Worm (Caenorhabditis elegans) whole organism, late embryonic: ENCODE measurements around the gene mec-12.

Source experiments
- C08G9.2 ChIP-seq: sonication (generic microtip); optimal IDR thresholded peaks from 2 replicates; lab custom pipeline; 2016; ENCODE audit warnings: mild to moderate bottlenecking, missing genetic modification characterization, moderate library complexity, missing compliant biosample characterization
- C38D4.7 ChIP-seq: fragments of 200-800 bp; sonication (Bioruptor generic); optimal IDR thresholded peaks from 2 replicates; lab custom pipeline; 2018; ENCODE audit warnings: mild to moderate bottlenecking, missing genetic modification characterization, moderate library complexity, missing compliant biosample characterization
- K02D7.2 ChIP-seq: sonication (generic microtip); optimal IDR thresholded peaks from 2 replicates; lab custom pipeline; 2017; ENCODE audit warnings: mild to moderate bottlenecking, missing genetic modification characterization, missing compliant biosample characterization
- T23F11.4 ChIP-seq: fragments of 200-800 bp; sonication (Bioruptor generic); optimal IDR thresholded peaks from 2 replicates; lab custom pipeline; 2018; ENCODE audit warnings: mild to moderate bottlenecking, missing genetic modification characterization, missing compliant biosample characterization
- Y22D7AL.16 ChIP-seq: sonication (generic microtip); optimal IDR thresholded peaks from 2 replicates; lab custom pipeline; 2016; ENCODE audit warnings: missing genetic modification characterization, missing compliant biosample characterization
- ceh-2 ChIP-seq: sonication (generic microtip); optimal IDR thresholded peaks from 2 replicates; lab custom pipeline; 2016; ENCODE audit warnings: missing genotype, missing genetic modification characterization, missing compliant biosample characterization
- ceh-22 ChIP-seq: sonication (generic microtip); optimal IDR thresholded peaks from 2 replicates; lab custom pipeline; 2017; ENCODE audit warnings: missing biosample characterization, missing genetic modification characterization
- ceh-24 ChIP-seq: sonication (generic microtip); optimal IDR thresholded peaks from 2 replicates; lab custom pipeline; 2016; ENCODE audit warnings: mild to moderate bottlenecking, missing genetic modification characterization, missing compliant biosample characterization
- ceh-30 ChIP-seq: fragments of 150-350 bp; optimal IDR thresholded peaks from 2 replicates; lab custom pipeline; 2014; ENCODE audit warnings: missing biosample characterization, missing genetic modification characterization
- ceh-34 ChIP-seq: sonication (generic microtip); optimal IDR thresholded peaks from 2 replicates; lab custom pipeline; 2016; ENCODE audit warnings: mild to moderate bottlenecking, missing genetic modification characterization, missing compliant biosample characterization
- ceh-45 ChIP-seq: fragments of 200-800 bp; sonication (Bioruptor generic); IDR thresholded peaks from 2 replicates; pipeline ENCODE4 v1.3.6; 2022; ENCODE audit warnings: missing genetic modification reagents, missing genetic modification characterization, missing compliant biosample characterization
- ceh-48 ChIP-seq: sonication (generic microtip); optimal IDR thresholded peaks from 2 replicates; lab custom pipeline; 2016; ENCODE audit warnings: missing genetic modification characterization, inconsistent platforms, missing compliant biosample characterization
- ceh-6 ChIP-seq: fragments of 200-800 bp; sonication (Bioruptor generic); optimal IDR thresholded peaks from 2 replicates; lab custom pipeline; 2018; ENCODE audit warnings: mild to moderate bottlenecking, missing genetic modification characterization, missing compliant biosample characterization
- ceh-9 ChIP-seq: sonication (generic microtip); optimal IDR thresholded peaks from 2 replicates; lab custom pipeline; 2016; ENCODE audit warnings: mild to moderate bottlenecking, missing genetic modification characterization, inconsistent platforms, missing compliant biosample characterization
- che-1 ChIP-seq: sonication (generic microtip); optimal IDR thresholded peaks from 2 replicates; lab custom pipeline; 2016; ENCODE audit warnings: mild to moderate bottlenecking, missing genetic modification characterization, missing compliant biosample characterization
- dve-1 ChIP-seq: sonication (generic microtip); optimal IDR thresholded peaks from 2 replicates; lab custom pipeline; 2017; ENCODE audit warnings: antibody characterized with exemption, mild to moderate bottlenecking, missing genetic modification characterization, missing compliant biosample characterization
- elt-2 ChIP-seq: sonication (generic microtip); optimal IDR thresholded peaks from 2 replicates; lab custom pipeline; 2016; ENCODE audit warnings: missing genetic modification reagents, missing genetic modification characterization, missing compliant biosample characterization
- elt-4 ChIP-seq: sonication (generic microtip); optimal IDR thresholded peaks from 2 replicates; lab custom pipeline; 2016; ENCODE audit warnings: missing genetic modification characterization, missing compliant biosample characterization
- eyg-1 ChIP-seq: sonication (generic microtip); optimal IDR thresholded peaks from 2 replicates; lab custom pipeline; 2016; ENCODE audit warnings: missing genotype, missing genetic modification characterization, missing compliant biosample characterization
- fkh-10 ChIP-seq: fragments of 150-350 bp; optimal IDR thresholded peaks from 2 replicates; lab custom pipeline; 2014; ENCODE audit warnings: missing biosample characterization, missing genetic modification reagents, missing genetic modification characterization
- fkh-6 ChIP-seq: sonication (generic microtip); optimal IDR thresholded peaks from 2 replicates; lab custom pipeline; 2016; ENCODE audit warnings: missing genetic modification characterization, missing compliant biosample characterization
- gmeb-2 ChIP-seq: sonication (generic microtip); optimal IDR thresholded peaks from 2 replicates; lab custom pipeline; 2016; ENCODE audit warnings: missing genetic modification characterization, inconsistent platforms, missing compliant biosample characterization
- hlh-8 ChIP-seq: sonication (generic microtip); optimal IDR thresholded peaks from 2 replicates; lab custom pipeline; 2016; ENCODE audit warnings: missing genotype, missing genetic modification characterization, missing compliant biosample characterization
- lim-6 ChIP-seq: sonication (generic microtip); optimal IDR thresholded peaks from 2 replicates; lab custom pipeline; 2016; ENCODE audit warnings: missing genetic modification characterization, missing compliant biosample characterization
- mec-3 ChIP-seq: sonication (generic microtip); optimal IDR thresholded peaks from 2 replicates; lab custom pipeline; 2016; ENCODE audit warnings: borderline replicate concordance, missing genetic modification characterization, missing compliant biosample characterization
- nfya-1 ChIP-seq: sonication (generic microtip); optimal IDR thresholded peaks from 2 replicates; lab custom pipeline; 2017; ENCODE audit warnings: missing genetic modification characterization, mild to moderate bottlenecking, missing compliant biosample characterization, antibody characterized with exemption, moderate library complexity
- nhr-232 ChIP-seq: sonication (generic microtip); optimal IDR thresholded peaks from 2 replicates; lab custom pipeline; 2016; ENCODE audit warnings: missing genetic modification characterization, missing compliant biosample characterization
- npax-4 ChIP-seq: sonication (generic microtip); optimal IDR thresholded peaks from 2 replicates; lab custom pipeline; 2016; ENCODE audit warnings: missing genetic modification characterization, missing compliant biosample characterization
- odd-2 ChIP-seq: sonication (generic microtip); optimal IDR thresholded peaks from 2 replicates; lab custom pipeline; 2017; ENCODE audit warnings: antibody characterized with exemption, mild to moderate bottlenecking, missing genetic modification characterization, missing compliant biosample characterization
- pag-3 ChIP-seq: sonication (generic microtip); optimal IDR thresholded peaks from 2 replicates; lab custom pipeline; 2016; ENCODE audit warnings: missing compliant biosample characterization, missing genetic modification characterization, borderline replicate concordance
- pax-1 ChIP-seq: fragments of 150-350 bp; optimal IDR thresholded peaks from 2 replicates; lab custom pipeline; 2014; ENCODE audit warnings: missing biosample characterization, missing genetic modification characterization
- pha-2 ChIP-seq: sonication (generic microtip); optimal IDR thresholded peaks from 2 replicates; lab custom pipeline; 2017; ENCODE audit warnings: mild to moderate bottlenecking, missing genetic modification characterization, missing compliant biosample characterization
- pqm-1 ChIP-seq: sonication (generic microtip); optimal IDR thresholded peaks from 2 replicates; lab custom pipeline; 2016; ENCODE audit warnings: missing genetic modification characterization, missing compliant biosample characterization
- ref-2 ChIP-seq: sonication (generic microtip); optimal IDR thresholded peaks from 2 replicates; lab custom pipeline; 2016; ENCODE audit warnings: missing genetic modification characterization, missing compliant biosample characterization
- syd-9 ChIP-seq: sonication (generic microtip); optimal IDR thresholded peaks from 2 replicates; lab custom pipeline; 2016; ENCODE audit warnings: mild to moderate bottlenecking, missing genetic modification characterization, moderate library complexity, missing compliant biosample characterization
- tbx-2 ChIP-seq: sonication (generic microtip); optimal IDR thresholded peaks from 2 replicates; lab custom pipeline; 2016; ENCODE audit warnings: missing genetic modification characterization, missing compliant biosample characterization
- tbx-7 ChIP-seq: sonication (generic microtip); optimal IDR thresholded peaks from 2 replicates; lab custom pipeline; 2016; ENCODE audit warnings: missing genotype, missing genetic modification characterization, missing compliant biosample characterization
- unc-42 ChIP-seq: sonication (generic microtip); optimal IDR thresholded peaks from 2 replicates; lab custom pipeline; 2016; ENCODE audit warnings: missing genotype, missing genetic modification characterization, missing compliant biosample characterization
- unc-55 ChIP-seq: sonication (generic microtip); optimal IDR thresholded peaks from 2 replicates; lab custom pipeline; 2017; ENCODE audit warnings: missing biosample characterization, missing genetic modification reagents, missing genetic modification characterization

The mec-12 gene

ce11 chrIII:3129036-3129435 is 10.0 kb downstream of the mec-12 start, which contains the start of gene Y53G8B.1:
Gene Y53G8B.1, plus strand, starts transcription at chrIII:3129277.
- TF ChIP-seq elt-2 (tag; lab: Kevin White, UChicago) (peak; percentile 2), eyg-1 (tag; lab: Kevin White, UChicago) (no peak)

ce11 chrIII:3127613-3128012 is 11.4 kb downstream of the mec-12 start:
- no peak for TF ChIP-seq fkh-10 (GFP tag; lab: Kevin White, UChicago)
- no peak for TF ChIP-seq nhr-232 (tag; lab: Kevin White, UChicago)
- TF ChIP-seq nfya-1 = peak; percentile 14
- no peak for TF ChIP-seq K02D7.2 (tag; lab: Kevin White, UChicago)
- TF ChIP-seq lim-6 (tag; lab: Kevin White, UChicago) = no peak
- TF ChIP-seq unc-42 (tag; lab: Kevin White, UChicago) = no peak
- TF ChIP-seq Y22D7AL.16 (tag; lab: Kevin White, UChicago) = no peak
- TF ChIP-seq tbx-2 (tag; lab: Kevin White, UChicago) = peak; percentile 2
- no peak for TF ChIP-seq pax-1 (tag; lab: Kevin White, UChicago)
- TF ChIP-seq tbx-7 (tag; lab: Kevin White, UChicago) = no peak
- TF ChIP-seq ceh-45 (GFP tag; lab: Robert Waterston, UW) = no peak
- TF ChIP-seq pag-3 (tag; lab: Kevin White, UChicago) = no peak
- TF ChIP-seq pqm-1 (tag; lab: Kevin White, UChicago) = no peak
- no peak for TF ChIP-seq pha-2 (tag; lab: Kevin White, UChicago)
- TF ChIP-seq gmeb-2 = no peak
- no peak for TF ChIP-seq ceh-6
- TF ChIP-seq che-1 (tag; lab: Kevin White, UChicago) = no peak

- TF ChIP-seq fkh-6 (tag; lab: Kevin White, UChicago) = no peak
- TF ChIP-seq gmeb-2 = no peak
- no peak for TF ChIP-seq ceh-34 (tag; lab: Kevin White, UChicago)
- TF ChIP-seq ceh-24 (tag; lab: Kevin White, UChicago) = no peak
- no peak for TF ChIP-seq odd-2 (tag; lab: Kevin White, UChicago)
- TF ChIP-seq lim-6 (tag; lab: Kevin White, UChicago) = no peak
- no peak for TF ChIP-seq ceh-6
- no peak for TF ChIP-seq hlh-8 (tag; lab: Kevin White, UChicago)
- no peak for TF ChIP-seq npax-4 (tag; lab: Kevin White, UChicago)
- TF ChIP-seq ceh-45 (GFP tag; lab: Robert Waterston, UW) = no peak
Observed at ce11 chrIII:3127074-3127596, 11.9 kb downstream of the mec-12 start, which contains the start of gene nipa-1. Gene nipa-1, minus strand, starts transcription at chrIII:3127124.

ce11 chrIII:3124209-3124786 is 14.7 kb downstream of the mec-12 start:
- TF ChIP-seq gmeb-2 (no peak), ceh-9 (tag; lab: Kevin White, UChicago) (no peak), pha-2 (tag; lab: Kevin White, UChicago) (no peak), nfya-1 (peak; percentile 72), ceh-2 (tag; lab: Kevin White, UChicago) (no peak), fkh-10 (GFP tag; lab: Kevin White, UChicago) (no peak)

ce11 chrIII:3119972-3120371 is 19.1 kb downstream of the mec-12 start:
- TF ChIP-seq elt-4 = no peak
- TF ChIP-seq syd-9 = no peak
- no peak for TF ChIP-seq T23F11.4 (GFP tag; lab: Kevin White, UChicago)
- no peak for TF ChIP-seq ceh-9 (tag; lab: Kevin White, UChicago)
- no peak for TF ChIP-seq C38D4.7 (GFP tag; lab: Kevin White, UChicago)
- no peak for TF ChIP-seq mec-3 (tag; lab: Kevin White, UChicago)
- TF ChIP-seq dve-1 (tag; lab: Kevin White, UChicago) = no peak
- TF ChIP-seq ref-2 = no peak
- TF ChIP-seq unc-55 = no peak
- no peak for TF ChIP-seq odd-2 (tag; lab: Kevin White, UChicago)
- TF ChIP-seq pag-3 (tag; lab: Kevin White, UChicago) = no peak
- TF ChIP-seq ceh-22 (tag; lab: Kevin White, UChicago) = no peak
- no peak for TF ChIP-seq ceh-48 (tag; lab: Kevin White, UChicago)
- TF ChIP-seq unc-42 (tag; lab: Kevin White, UChicago) = no peak
- TF ChIP-seq ceh-6 = no peak
- no peak for TF ChIP-seq C08G9.2 (tag; lab: Kevin White, UChicago)
- no peak for TF ChIP-seq ceh-30 (tag; lab: Kevin White, UChicago)
- no peak for TF ChIP-seq nfya-1
